Worm (Caenorhabditis elegans) whole organism, L2 larva: ENCODE results near the gene his-41.

Source experiments
- C34F6.9 ChIP-seq: fragments of 150-350 bp; optimal IDR thresholded peaks from 2 replicates; lab custom pipeline; 2014; ENCODE audit warnings: missing biosample characterization, missing genetic modification characterization
- R02D3.7 ChIP-seq: fragments of 150-350 bp; optimal IDR thresholded peaks from 2 replicates; lab custom pipeline; 2014; ENCODE audit warnings: missing biosample characterization, missing genetic modification characterization
- ZK546.5 ChIP-seq: sonication (generic microtip); optimal IDR thresholded peaks from 2 replicates; lab custom pipeline; 2017; ENCODE audit warnings: missing biosample characterization, missing genetic modification characterization
- alr-1 ChIP-seq: fragments of 150-350 bp; optimal IDR thresholded peaks from 2 replicates; lab custom pipeline; 2014; ENCODE audit warnings: missing biosample characterization, missing genetic modification characterization
- ama-1 ChIP-seq: fragments of 150-350 bp; optimal IDR thresholded peaks from 2 replicates; lab custom pipeline; 2018; ENCODE audit warnings: inconsistent platforms
- ceh-16 ChIP-seq: fragments of 150-350 bp; optimal IDR thresholded peaks from 2 replicates; lab custom pipeline; 2014; ENCODE audit warnings: missing biosample characterization, missing genetic modification characterization
- ceh-82 ChIP-seq: fragments of 150-350 bp; optimal IDR thresholded peaks from 2 replicates; lab custom pipeline; 2014; ENCODE audit warnings: missing biosample characterization, missing genetic modification characterization
- crh-2 ChIP-seq: sonication (generic microtip); optimal IDR thresholded peaks from 2 replicates; lab custom pipeline; 2017; ENCODE audit warnings: missing biosample characterization, missing genetic modification characterization
- dmd-4 ChIP-seq: sonication (generic microtip); optimal IDR thresholded peaks from 2 replicates; lab custom pipeline; 2017; ENCODE audit warnings: missing biosample characterization, missing genetic modification characterization
- egl-27 ChIP-seq: sonication (generic microtip); optimal IDR thresholded peaks from 3 replicates; lab custom pipeline; 2017; ENCODE audit warnings: missing biosample characterization, missing genetic modification reagents, missing genetic modification characterization
- elt-1 ChIP-seq: fragments of 150-350 bp; optimal IDR thresholded peaks from 2 replicates; lab custom pipeline; 2014; ENCODE audit warnings: missing biosample characterization, missing genetic modification characterization
- elt-3 ChIP-seq: sonication (generic microtip); optimal IDR thresholded peaks from 2 replicates; lab custom pipeline; 2017; ENCODE audit warnings: missing biosample characterization, missing genetic modification characterization
- fos-1 ChIP-seq: fragments of 150-350 bp; optimal IDR thresholded peaks from 2 replicates; lab custom pipeline; 2014; ENCODE audit warnings: missing biosample characterization, missing genetic modification characterization
- gmeb-1 ChIP-seq: fragments of 150-350 bp; optimal IDR thresholded peaks from 2 replicates; lab custom pipeline; 2014; ENCODE audit warnings: missing biosample characterization, missing genetic modification characterization
- lin-11 ChIP-seq: fragments of 150-350 bp; sonication (generic microtip); optimal IDR thresholded peaks from 2 replicates; lab custom pipeline; 2014; ENCODE audit warnings: missing biosample characterization, missing genetic modification characterization, inconsistent platforms, mixed read lengths
- lin-13 ChIP-seq: fragments of 150-350 bp; optimal IDR thresholded peaks from 2 replicates; lab custom pipeline; 2014; ENCODE audit warnings: missing biosample characterization, missing genetic modification reagents, missing genetic modification characterization
- lin-39 ChIP-seq: fragments of 150-350 bp; optimal IDR thresholded peaks from 2 replicates; lab custom pipeline; 2014; ENCODE audit warnings: missing biosample characterization, missing genetic modification reagents, missing genetic modification characterization
- lsy-2 ChIP-seq, 2 experiments: fragments of 150-350 bp in 1 of 2; sonication (generic microtip) in 1 of 2; optimal IDR thresholded peaks; 2 replicates each; lab custom pipeline; 2014 to 2017; ENCODE audit warnings: missing biosample characterization in 2 of 2, missing genetic modification characterization in 2 of 2
- mab-5 ChIP-seq: fragments of 150-350 bp; optimal IDR thresholded peaks from 2 replicates; lab custom pipeline; 2014; ENCODE audit warnings: missing biosample characterization, missing genetic modification characterization
- mbf-1 ChIP-seq: sonication (generic microtip); optimal IDR thresholded peaks from 2 replicates; lab custom pipeline; 2017; ENCODE audit warnings: missing biosample characterization, missing genetic modification characterization
- mdl-1 ChIP-seq, 2 experiments: fragments of 150-350 bp in 1 of 2; sonication (generic microtip) in 1 of 2; optimal IDR thresholded peaks; 2 replicates each; lab custom pipeline; 2017; ENCODE audit warnings: missing biosample characterization in 2 of 2, missing genetic modification characterization in 2 of 2
- nhr-10 ChIP-seq: sonication (generic microtip); optimal IDR thresholded peaks from 2 replicates; lab custom pipeline; 2017; ENCODE audit warnings: missing biosample characterization, missing genetic modification characterization
- nhr-11 ChIP-seq: fragments of 150-350 bp; optimal IDR thresholded peaks from 2 replicates; lab custom pipeline; 2014; ENCODE audit warnings: missing biosample characterization, missing genetic modification characterization
- nhr-12 ChIP-seq: fragments of 150-350 bp; optimal IDR thresholded peaks from 2 replicates; lab custom pipeline; 2014; ENCODE audit warnings: missing biosample characterization, missing genetic modification characterization
- nhr-129 ChIP-seq: fragments of 150-350 bp; optimal IDR thresholded peaks from 2 replicates; lab custom pipeline; 2014; ENCODE audit warnings: missing biosample characterization, missing genetic modification characterization
- nhr-21 ChIP-seq: fragments of 150-350 bp; optimal IDR thresholded peaks from 2 replicates; lab custom pipeline; 2014; ENCODE audit warnings: missing biosample characterization, missing genetic modification characterization
- nhr-23 ChIP-seq: fragments of 150-350 bp; optimal IDR thresholded peaks from 2 replicates; lab custom pipeline; 2014; ENCODE audit warnings: missing biosample characterization, missing genetic modification reagents, missing genetic modification characterization
- nhr-237 ChIP-seq: fragments of 150-350 bp; optimal IDR thresholded peaks from 2 replicates; lab custom pipeline; 2014; ENCODE audit warnings: missing biosample characterization, missing genetic modification characterization
- nhr-25 ChIP-seq: fragments of 150-350 bp; sonication (generic microtip); optimal IDR thresholded peaks from 3 replicates; lab custom pipeline; 2014; ENCODE audit warnings: missing biosample characterization, missing genetic modification characterization
- skn-1 ChIP-seq: sonication (generic microtip); optimal IDR thresholded peaks from 2 replicates; lab custom pipeline; 2017; ENCODE audit warnings: missing biosample characterization, missing genetic modification characterization
- sma-3 ChIP-seq: sonication (generic microtip); optimal IDR thresholded peaks from 2 replicates; lab custom pipeline; 2016; ENCODE audit warnings: missing genetic modification reagents, missing genetic modification characterization, missing compliant biosample characterization
- sma-9 ChIP-seq, 2 experiments: fragments of 150-350 bp in 1 of 2; sonication (generic microtip) in 1 of 2; optimal IDR thresholded peaks; 2 replicates each; lab custom pipeline; 2014 to 2016; ENCODE audit warnings: missing genetic modification characterization in 2 of 2, mild to moderate bottlenecking in 1 of 2, missing biosample characterization in 1 of 2, missing compliant biosample characterization in 1 of 2, missing genetic modification reagents in 1 of 2, moderate library complexity in 1 of 2
- snpc-4 ChIP-seq: fragments of 150-350 bp; optimal IDR thresholded peaks from 2 replicates; lab custom pipeline; 2014; ENCODE audit warnings: missing biosample characterization, missing genetic modification characterization
- unc-39 ChIP-seq: fragments of 150-350 bp; optimal IDR thresholded peaks from 2 replicates; lab custom pipeline; 2014; ENCODE audit warnings: missing biosample characterization, missing genetic modification characterization
- unc-55 ChIP-seq: fragments of 150-350 bp; sonication (generic microtip); optimal IDR thresholded peaks from 3 replicates; lab custom pipeline; 2014; ENCODE audit warnings: missing biosample characterization, missing genetic modification reagents, missing genetic modification characterization
- unc-62 ChIP-seq: fragments of 150-350 bp; optimal IDR thresholded peaks from 2 replicates; lab custom pipeline; 2014; ENCODE audit warnings: missing biosample characterization, missing genetic modification reagents, missing genetic modification characterization
- zag-1 ChIP-seq: fragments of 150-350 bp; optimal IDR thresholded peaks from 2 replicates; lab custom pipeline; 2014; ENCODE audit warnings: missing biosample characterization, missing genetic modification characterization
- ztf-1 ChIP-seq: fragments of 200-800 bp; sonication (Bioruptor generic); conservative IDR thresholded peaks from 2 replicates; pipeline ENCODE4 v1.3.6; 2022; ENCODE audit warnings: missing genetic modification characterization, missing compliant biosample characterization
- ztf-4 ChIP-seq: fragments of 150-350 bp; optimal IDR thresholded peaks from 2 replicates; lab custom pipeline; 2014; ENCODE audit warnings: missing biosample characterization, missing genetic modification characterization

The his-41 gene

DNA sequence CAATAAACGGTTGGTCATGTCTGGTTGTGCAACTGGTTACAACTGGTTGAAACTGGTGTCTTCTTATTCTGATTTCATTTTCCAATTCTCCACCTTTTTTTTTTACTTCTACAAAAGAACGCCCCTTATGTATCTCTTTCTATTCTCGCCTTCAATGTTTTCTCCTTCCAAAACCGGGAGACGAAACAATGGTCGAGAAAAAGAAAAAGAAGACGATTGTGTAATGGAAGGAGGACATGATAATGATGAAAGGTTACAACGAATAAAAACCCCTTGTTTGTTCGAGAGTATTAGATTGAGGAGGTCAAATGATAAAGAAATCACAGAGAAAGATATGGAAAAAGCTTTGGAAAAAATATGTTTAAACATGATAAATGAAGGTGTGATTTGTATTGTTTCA, 26.5 kb upstream of the his-41 start, which contains the start of gene C50F4.8:
Gene C50F4.8 (minus strand): TSS at position 28 of the 400 bp plus-strand sequence.
- TF ChIP-seq unc-39 (no peak), nhr-23 (no peak), alr-1 (no peak), lin-13 (no peak), nhr-12 (tag; lab: Kevin White, UChicago) (no peak), elt-3 (no peak), snpc-4 (no peak), ceh-82 (no peak), mab-5 (no peak), nhr-25 (no peak), lsy-2 (tag; optimal IDR thresholded peaks at IDR 0.05; lab: Kevin White, UChicago) (no peak), nhr-129 (tag; lab: Kevin White, UChicago) (no peak), crh-2 (tag; lab: Kevin White, UChicago) (no peak), sma-3 (GFP tag; lab: Kevin White, UChicago) (no peak), ama-1 (no peak), lin-39 (tag; lab: Kevin White, UChicago) (no peak), fos-1 (tag; lab: Kevin White, UChicago) (no peak), gmeb-1 (no peak), lin-11 (tag; lab: Kevin White, UChicago) (no peak), dmd-4 (tag; lab: Kevin White, UChicago) (no peak)

DNA sequence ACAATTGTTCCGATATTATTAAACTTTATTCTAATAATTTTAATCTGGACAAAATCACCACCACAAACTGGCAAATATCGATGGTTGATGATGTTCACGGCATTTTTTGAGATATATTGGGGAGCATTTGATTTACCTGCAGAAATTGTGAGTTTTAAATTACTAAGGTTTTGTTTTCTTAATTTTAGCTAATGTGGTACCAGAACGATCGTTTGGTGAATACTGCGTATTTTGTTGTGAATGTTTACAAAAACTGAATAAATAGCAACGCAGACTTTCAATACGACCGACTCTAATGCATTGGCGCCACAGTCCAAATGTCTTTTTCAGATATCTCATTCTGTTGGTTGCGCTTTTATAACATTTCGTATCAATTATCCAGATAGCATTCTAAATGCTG, 23.6 kb upstream of the his-41 start:
- TF ChIP-seq lin-11 (tag; lab: Kevin White, UChicago) (no peak), mdl-1 (tag; optimal IDR thresholded peaks at IDR 0.05; lab: Kevin White, UChicago) (no peak), lin-13 (no peak), nhr-25 (no peak), elt-1 (tag; lab: Kevin White, UChicago) (no peak), mbf-1 (tag; lab: Kevin White, UChicago) (no peak), nhr-12 (tag; lab: Kevin White, UChicago) (no peak), snpc-4 (no peak), ztf-1 (no peak), nhr-10 (no peak), crh-2 (tag; lab: Kevin White, UChicago) (no peak), nhr-23 (no peak), ceh-82 (no peak), nhr-21 (tag; lab: Kevin White, UChicago) (no peak), ztf-4 (no peak), dmd-4 (tag; lab: Kevin White, UChicago) (no peak), sma-3 (GFP tag; lab: Kevin White, UChicago) (no peak), unc-55 (GFP tag; lab: Kevin White, UChicago) (no peak), elt-3 (no peak)
- TF ChIP-seq, all 48 proteins: peak for 0

DNA sequence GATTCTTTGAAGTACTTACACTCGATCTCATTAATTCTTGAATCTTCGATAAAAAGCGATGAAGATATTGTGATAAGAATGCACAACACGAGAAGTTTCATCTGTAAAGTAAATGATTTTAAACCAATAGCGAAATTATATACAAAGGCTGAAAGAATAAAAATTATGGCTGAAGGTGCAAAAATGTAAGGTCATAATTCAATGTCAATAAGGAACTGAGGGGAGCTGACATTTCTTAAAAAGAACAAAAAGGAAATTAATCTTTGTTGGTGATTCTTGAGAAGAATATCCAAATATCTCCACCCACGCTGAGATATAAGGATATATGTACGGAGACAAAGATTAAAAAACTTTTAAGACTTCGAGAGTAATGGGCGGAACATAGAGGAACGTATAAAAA, 21.2 kb upstream of the his-41 start, which contains the start of gene C50F4.9:
Gene C50F4.9 (minus strand): TSS at position 101 of the 400 bp plus-strand sequence.
- no peak for TF ChIP-seq nhr-11 (tag; lab: Kevin White, UChicago)
- no peak for TF ChIP-seq elt-3
- TF ChIP-seq ZK546.5 (tag; lab: Kevin White, UChicago), result no peak
- no peak for TF ChIP-seq nhr-237
- TF ChIP-seq ama-1, result no peak
- TF ChIP-seq unc-62 (GFP tag; lab: Kevin White, UChicago), result no peak
- no peak for TF ChIP-seq ceh-82
- TF ChIP-seq fos-1 (tag; lab: Kevin White, UChicago), result no peak
- no peak for TF ChIP-seq C34F6.9 (tag; lab: Kevin White, UChicago)

DNA sequence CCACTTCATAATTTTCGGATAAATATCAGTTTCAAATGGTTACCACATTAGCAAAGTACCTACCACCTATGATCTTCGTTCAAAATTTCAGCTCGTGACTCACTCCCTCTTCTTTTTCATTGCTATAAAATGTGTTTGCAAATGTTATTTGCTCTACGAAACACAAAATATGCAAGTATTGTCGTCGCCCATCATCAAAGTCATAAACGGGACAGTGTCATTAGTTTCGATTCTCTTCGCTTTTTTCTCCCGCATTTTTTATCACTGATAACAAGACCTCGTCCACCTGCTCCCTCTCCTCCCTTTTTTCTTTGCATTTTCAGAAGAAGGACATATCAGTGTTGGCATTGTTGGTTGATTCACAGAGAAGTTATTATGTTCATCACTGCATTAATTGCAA, 18.9 kb upstream of the his-41 start, which contains the start of gene C50F4.1:
Gene C50F4.1 (plus strand): TSS at position 324 of the 400 bp plus-strand sequence.
- TF ChIP-seq ceh-16 (tag; lab: Kevin White, UChicago) (no peak), fos-1 (tag; lab: Kevin White, UChicago) (peak; percentile 88), nhr-25 (no peak), ztf-1 (no peak), egl-27 (tag; lab: Kevin White, UChicago) (no peak), unc-39 (no peak), zag-1 (no peak), skn-1 (tag; lab: Kevin White, UChicago) (no peak), sma-9 (GFP tag; optimal IDR thresholded peaks at IDR 0.05; lab: Kevin White, UChicago) (peak; percentile 45), sma-9 (tag; optimal IDR thresholded peaks at IDR 0.05; lab: Kevin White, UChicago) (no peak), crh-2 (tag; lab: Kevin White, UChicago) (peak; percentile 17), gmeb-1 (peak; percentile 3), R02D3.7 (tag; lab: Kevin White, UChicago) (no peak)
